Worm (Caenorhabditis elegans) whole organism, L4 larva: ENCODE results near the gene cnep-1.

Source experiments
- ama-1 ChIP-seq: fragments of 150-350 bp; optimal IDR thresholded peaks from 2 replicates; lab custom pipeline; 2014; ENCODE audit warnings: inconsistent platforms, mixed read lengths
- daf-12 ChIP-seq: fragments of 150-350 bp; optimal IDR thresholded peaks from 2 replicates; lab custom pipeline; 2014; ENCODE audit warnings: missing biosample characterization, missing genetic modification reagents, missing genetic modification characterization
- daf-16 ChIP-seq, 3 experiments: sonication (generic microtip); optimal IDR thresholded peaks; 2 replicates each; lab custom pipeline; 2016 to 2017; ENCODE audit warnings: missing genetic modification characterization in 3 of 3, missing genetic modification reagents in 3 of 3, mild to moderate bottlenecking in 2 of 3, missing compliant biosample characterization in 2 of 3, missing biosample characterization in 1 of 3, moderate library complexity in 1 of 3
- dve-1 ChIP-seq: sonication (generic microtip); optimal IDR thresholded peaks from 2 replicates; lab custom pipeline; 2017; ENCODE audit warnings: antibody characterized with exemption, mild to moderate bottlenecking, missing genetic modification characterization, missing compliant biosample characterization; ENCODE audit not compliant: insufficient read depth
- lin-13 ChIP-seq: fragments of 150-350 bp; optimal IDR thresholded peaks from 2 replicates; lab custom pipeline; 2014; ENCODE audit warnings: missing biosample characterization, missing genetic modification reagents, missing genetic modification characterization
- mdl-1 ChIP-seq, 2 experiments: fragments of 150-350 bp in 1 of 2; sonication (generic microtip) in 1 of 2; optimal IDR thresholded peaks; 2 replicates each; lab custom pipeline; 2014 to 2017; ENCODE audit warnings: missing biosample characterization in 2 of 2, missing genetic modification characterization in 2 of 2
- mep-1 ChIP-seq: fragments of 150-350 bp; sonication (generic microtip); optimal IDR thresholded peaks from 3 replicates; lab custom pipeline; 2014; ENCODE audit warnings: missing biosample characterization, missing genetic modification characterization
- nhr-237 ChIP-seq: sonication (generic microtip); optimal IDR thresholded peaks from 2 replicates; lab custom pipeline; 2017; ENCODE audit warnings: missing biosample characterization, missing genetic modification characterization
- nhr-6 ChIP-seq: fragments of 150-350 bp; optimal IDR thresholded peaks from 2 replicates; lab custom pipeline; 2014; ENCODE audit warnings: missing biosample characterization, missing genetic modification characterization
- nhr-76 ChIP-seq: fragments of 150-350 bp; optimal IDR thresholded peaks from 2 replicates; lab custom pipeline; 2014; ENCODE audit warnings: missing biosample characterization, missing genetic modification characterization
- set-16 ChIP-seq: fragments of 200-800 bp; sonication (Bioruptor generic); IDR thresholded peaks from 2 replicates; pipeline ENCODE4 v1.3.6; 2022; ENCODE audit warnings: missing genetic modification reagents, missing genetic modification characterization, missing compliant biosample characterization
- skn-1 ChIP-seq: fragments of 150-350 bp; optimal IDR thresholded peaks from 2 replicates; lab custom pipeline; 2014; ENCODE audit warnings: missing biosample characterization, missing genetic modification characterization
- snpc-4 ChIP-seq: fragments of 150-350 bp; optimal IDR thresholded peaks from 2 replicates; lab custom pipeline; 2014; ENCODE audit warnings: missing biosample characterization, missing genetic modification characterization
- tra-1 ChIP-seq: fragments of 200-800 bp; sonication (Bioruptor generic); IDR thresholded peaks from 2 replicates; pipeline ENCODE4 v1.3.6; 2022; ENCODE audit warnings: missing genetic modification reagents, missing genetic modification characterization, missing compliant biosample characterization

- TF ChIP-seq tra-1 (GFP tag; lab: Robert Waterston, UW) (no peak), ama-1 (lab: Kevin White, UChicago) (no peak), set-16 (GFP tag; lab: Robert Waterston, UW) (no peak), snpc-4 (tag; lab: Kevin White, UChicago) (no peak), nhr-237 (tag; lab: Kevin White, UChicago) (no peak), skn-1 (tag; lab: Kevin White, UChicago) (no peak), nhr-6 (tag; lab: Kevin White, UChicago) (no peak), mdl-1 (tag; optimal IDR thresholded peaks at IDR 0.05; lab: Kevin White, UChicago) (no peak), daf-16 (GFP tag; optimal IDR thresholded peaks at IDR 0.05; lab: Kevin White, UChicago) (no peak), daf-16 (tag; optimal IDR thresholded peaks at IDR 0.05; lab: Kevin White, UChicago) (no peak), nhr-76 (no peak), mep-1 (tag; lab: Kevin White, UChicago) (no peak), lin-13 (GFP tag; lab: Kevin White, UChicago) (no peak), dve-1 (tag; lab: Kevin White, UChicago) (no peak), daf-12 (tag; lab: Kevin White, UChicago) (no peak)
Measured at ce11 chrII:7326199-7326598, 16.1 kb downstream of the cnep-1 start.
